Fruit fly (Drosophila melanogaster): ENCODE results near the gene wg.

wg gene

dm6 chr2L:7326405-7326804 lies 19.4 kb downstream of the wg start:
- TF ChIP-seq ttk (optimal IDR thresholded peaks at IDR 0.05), result no peak
- TF ChIP-seq insv (optimal IDR thresholded peaks at IDR 0.05), result no peak
- no peak for TF ChIP-seq h (optimal IDR thresholded peaks at IDR 0.05)
- no peak for TF ChIP-seq Sin3A (optimal IDR thresholded peaks at IDR 0.05)
- no peak for TF ChIP-seq psq (optimal IDR thresholded peaks at IDR 0.05)
- no peak for TF ChIP-seq Myc (optimal IDR thresholded peaks at IDR 0.05)

DNA sequence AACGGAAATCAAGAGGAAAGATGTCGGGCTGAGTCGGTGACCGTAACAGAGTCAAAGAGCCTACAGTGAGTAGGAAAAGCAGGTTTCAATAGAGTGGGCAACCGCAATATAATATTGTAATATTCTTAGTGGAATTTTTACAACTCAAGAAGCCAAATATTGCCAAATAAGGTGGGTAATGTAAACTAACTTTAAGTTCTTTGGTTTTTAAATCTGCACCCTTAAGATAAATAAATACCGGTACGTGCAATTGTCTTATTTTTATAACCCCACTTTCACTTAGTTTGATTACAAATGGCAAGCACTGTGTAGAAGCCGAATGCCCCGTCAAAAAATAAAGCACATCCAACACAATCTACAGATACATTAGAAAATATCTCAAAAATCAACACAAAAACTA lies 25.8 kb downstream of the wg start:
- TF ChIP-seq h (optimal IDR thresholded peaks at IDR 0.05), result no peak
- TF ChIP-seq Myc (optimal IDR thresholded peaks at IDR 0.05), result no peak
- TF ChIP-seq ttk (optimal IDR thresholded peaks at IDR 0.05), result no peak
- TF ChIP-seq Sin3A (optimal IDR thresholded peaks at IDR 0.05), result no peak
- TF ChIP-seq insv (optimal IDR thresholded peaks at IDR 0.05), result no peak
- TF ChIP-seq psq (optimal IDR thresholded peaks at IDR 0.05), result no peak

dm6 chr2L:7333184-7334025 lies 26.4 kb downstream of the wg start, which contains the start of gene Wnt6:
Wnt6 (plus strand) TSS chr2L:7333714.
- TF ChIP-seq insv (optimal IDR thresholded peaks at IDR 0.05), result no peak
- TF ChIP-seq Myc (optimal IDR thresholded peaks at IDR 0.05), result no peak
- no peak for TF ChIP-seq Sin3A (optimal IDR thresholded peaks at IDR 0.05)
- TF ChIP-seq h (optimal IDR thresholded peaks at IDR 0.05), result no peak
- no peak for TF ChIP-seq ttk (optimal IDR thresholded peaks at IDR 0.05)
- TF ChIP-seq psq (optimal IDR thresholded peaks at IDR 0.05), result no peak

- TF ChIP-seq Myc (optimal IDR thresholded peaks at IDR 0.05) (no peak), ttk (optimal IDR thresholded peaks at IDR 0.05) (no peak), Sin3A (optimal IDR thresholded peaks at IDR 0.05) (no peak), psq (optimal IDR thresholded peaks at IDR 0.05) (no peak), insv (optimal IDR thresholded peaks at IDR 0.05) (no peak), h (optimal IDR thresholded peaks at IDR 0.05) (no peak)
These were observed 27.2 kb downstream of the wg start for dm6 chr2L:7334183-7334582.

dm6 chr2L:7339392-7340014 lies 32.5 kb downstream of the wg start:
- TF ChIP-seq h (optimal IDR thresholded peaks at IDR 0.05) (no peak), psq (optimal IDR thresholded peaks at IDR 0.05) (no peak), Myc (optimal IDR thresholded peaks at IDR 0.05) (no peak), Sin3A (optimal IDR thresholded peaks at IDR 0.05) (no peak), insv (optimal IDR thresholded peaks at IDR 0.05) (no peak), ttk (optimal IDR thresholded peaks at IDR 0.05) (no peak)

DNA sequence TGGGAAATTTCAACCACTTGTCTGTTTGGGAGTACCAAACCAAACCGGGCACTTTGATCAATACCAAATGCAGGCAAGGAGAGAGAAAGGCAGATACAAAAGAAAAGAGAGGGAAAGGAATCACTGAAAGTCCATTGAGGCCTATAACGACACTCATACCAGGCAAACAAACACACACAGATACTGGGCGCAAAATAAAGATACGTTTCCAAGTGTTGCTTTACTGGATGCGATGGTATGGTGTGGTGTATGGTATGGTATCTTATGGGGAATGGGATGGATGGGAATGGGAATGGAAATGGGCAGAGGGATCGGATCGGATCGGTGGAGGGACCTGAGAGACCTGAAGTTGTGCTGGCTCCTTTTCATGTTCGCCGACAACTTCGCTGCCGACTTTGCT lies 33.2 kb downstream of the wg start:
- TF ChIP-seq h (optimal IDR thresholded peaks at IDR 0.05) (no peak), Sin3A (optimal IDR thresholded peaks at IDR 0.05) (no peak), psq (optimal IDR thresholded peaks at IDR 0.05) (no peak), Myc (optimal IDR thresholded peaks at IDR 0.05) (no peak), insv (optimal IDR thresholded peaks at IDR 0.05) (no peak), ttk (optimal IDR thresholded peaks at IDR 0.05) (no peak)

DNA sequence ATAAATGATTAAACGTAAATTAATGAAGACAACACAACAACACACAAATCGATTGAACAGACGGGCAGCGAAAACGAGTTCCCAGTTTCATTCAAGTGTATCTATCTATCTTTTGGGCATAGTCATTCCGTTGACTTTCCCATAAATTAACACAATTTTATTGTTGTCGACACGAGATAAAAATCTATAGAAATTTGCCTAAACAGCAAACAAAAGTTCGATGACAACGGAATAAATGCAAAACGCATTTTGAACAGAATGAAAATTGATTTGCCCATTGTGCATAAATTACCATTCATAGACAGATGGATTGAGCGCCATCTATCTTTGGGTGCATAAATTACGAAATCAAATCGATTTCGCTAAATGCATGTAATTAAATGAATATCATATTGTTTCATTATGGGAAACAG lies 45.8 kb downstream of the wg start:
- TF ChIP-seq h (optimal IDR thresholded peaks at IDR 0.05) (no peak), insv (optimal IDR thresholded peaks at IDR 0.05) (no peak), ttk (optimal IDR thresholded peaks at IDR 0.05) (no peak), psq (optimal IDR thresholded peaks at IDR 0.05) (no peak), Sin3A (optimal IDR thresholded peaks at IDR 0.05) (no peak), Myc (optimal IDR thresholded peaks at IDR 0.05) (no peak)

- TF ChIP-seq Myc (optimal IDR thresholded peaks at IDR 0.05) (no peak), h (optimal IDR thresholded peaks at IDR 0.05) (no peak), psq (optimal IDR thresholded peaks at IDR 0.05) (no peak), Sin3A (optimal IDR thresholded peaks at IDR 0.05) (no peak)
These were observed 51.1 kb downstream of the wg start for dm6 chr2L:7358008-7358582.

- TF ChIP-seq h (optimal IDR thresholded peaks at IDR 0.05) (no peak), Sin3A (optimal IDR thresholded peaks at IDR 0.05) (no peak), psq (optimal IDR thresholded peaks at IDR 0.05) (no peak), ttk (optimal IDR thresholded peaks at IDR 0.05) (no peak), Myc (optimal IDR thresholded peaks at IDR 0.05) (no peak), insv (optimal IDR thresholded peaks at IDR 0.05) (no peak)
These were observed 51.8 kb downstream of the wg start for dm6 chr2L:7358788-7359187.

dm6 chr2L:7363079-7363478 lies 56.1 kb downstream of the wg start, which contains the start of gene Wnt10:
Wnt10 (plus strand) TSS chr2L:7363379.
- no peak for TF ChIP-seq Sin3A (optimal IDR thresholded peaks at IDR 0.05)
- TF ChIP-seq ttk (optimal IDR thresholded peaks at IDR 0.05), result no peak
- no peak for TF ChIP-seq psq (optimal IDR thresholded peaks at IDR 0.05)
- TF ChIP-seq insv (optimal IDR thresholded peaks at IDR 0.05), result no peak
- TF ChIP-seq Myc (optimal IDR thresholded peaks at IDR 0.05), result no peak
